Worm (Caenorhabditis elegans) whole organism, L2 larva: Measurements from ENCODE around the gene ufbp-1.

ENCODE experiments used
- alr-1 ChIP-seq: fragments of 150-350 bp; optimal IDR thresholded peaks from 2 replicates; lab custom pipeline; 2014; ENCODE audit warnings: missing biosample characterization, missing genetic modification characterization
- aly-2 ChIP-seq: fragments of 150-350 bp; optimal IDR thresholded peaks from 2 replicates; lab custom pipeline; 2014; ENCODE audit warnings: missing biosample characterization, missing genetic modification characterization
- ama-1 ChIP-seq: fragments of 150-350 bp; optimal IDR thresholded peaks from 2 replicates; lab custom pipeline; 2018; ENCODE audit warnings: inconsistent platforms
- ceh-82 ChIP-seq: fragments of 150-350 bp; optimal IDR thresholded peaks from 2 replicates; lab custom pipeline; 2014; ENCODE audit warnings: missing biosample characterization, missing genetic modification characterization
- elt-3 ChIP-seq: sonication (generic microtip); optimal IDR thresholded peaks from 2 replicates; lab custom pipeline; 2017; ENCODE audit warnings: missing biosample characterization, missing genetic modification characterization
- mbf-1 ChIP-seq: sonication (generic microtip); optimal IDR thresholded peaks from 2 replicates; lab custom pipeline; 2017; ENCODE audit warnings: missing biosample characterization, missing genetic modification characterization
- nhr-12 ChIP-seq: fragments of 150-350 bp; optimal IDR thresholded peaks from 2 replicates; lab custom pipeline; 2014; ENCODE audit warnings: missing biosample characterization, missing genetic modification characterization
- snpc-4 ChIP-seq: fragments of 150-350 bp; optimal IDR thresholded peaks from 2 replicates; lab custom pipeline; 2014; ENCODE audit warnings: missing biosample characterization, missing genetic modification characterization
- unc-55 ChIP-seq: fragments of 150-350 bp; sonication (generic microtip); optimal IDR thresholded peaks from 3 replicates; lab custom pipeline; 2014; ENCODE audit warnings: missing biosample characterization, missing genetic modification reagents, missing genetic modification characterization
- zag-1 ChIP-seq: fragments of 150-350 bp; optimal IDR thresholded peaks from 2 replicates; lab custom pipeline; 2014; ENCODE audit warnings: missing biosample characterization, missing genetic modification characterization

DNA sequence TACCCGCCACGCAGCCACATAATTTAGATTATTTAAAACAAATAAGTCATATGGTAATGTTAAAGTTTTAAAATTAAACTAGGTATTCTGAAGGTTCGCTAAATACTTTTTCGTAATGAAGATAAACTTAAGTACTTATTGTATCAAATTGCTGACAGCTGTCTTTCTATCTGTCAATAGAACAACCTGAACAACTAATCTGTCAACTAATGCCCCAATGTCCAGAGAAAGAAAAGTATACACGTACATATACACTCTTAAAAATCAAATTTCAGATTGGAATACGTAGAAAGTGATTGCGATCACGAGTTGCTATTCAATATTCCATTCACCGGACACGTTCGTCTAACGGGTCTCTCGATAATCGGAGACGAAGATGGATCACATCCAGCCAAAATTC is 32.7 kb downstream of the ufbp-1 start:
- TF ChIP-seq elt-3 (no peak), zag-1 (tag; lab: Kevin White, UChicago) (no peak), unc-55 (no peak), ceh-82 (tag; lab: Kevin White, UChicago) (no peak), alr-1 (tag; lab: Kevin White, UChicago) (no peak), aly-2 (tag; lab: Kevin White, UChicago) (no peak), nhr-12 (tag; lab: Kevin White, UChicago) (no peak), snpc-4 (tag; lab: Kevin White, UChicago) (no peak), mbf-1 (tag; lab: Kevin White, UChicago) (no peak), ama-1 (lab: Kevin White, UChicago) (no peak)
